Fruit fly (Drosophila melanogaster) whole organism, embryonic: ENCODE results near the gene CG7402.

Experiments
- CG13894 ChIP-seq: fragments of 200-800 bp; sonication (Bioruptor generic); optimal IDR thresholded peaks from 3 replicates; lab custom pipeline; 2018; ENCODE audit warnings: missing biosample characterization, mild to moderate bottlenecking, missing genetic modification characterization, moderate library complexity
- CG15514 ChIP-seq: fragments of 200-800 bp; sonication (Bioruptor generic); optimal IDR thresholded peaks from 3 replicates; lab custom pipeline; 2017; ENCODE audit warnings: missing biosample characterization, missing genetic modification characterization, mild to moderate bottlenecking, moderate library complexity, missing genetic modification reagents
- CG1603 ChIP-seq: fragments of 200-800 bp; sonication (Bioruptor generic); optimal IDR thresholded peaks from 2 replicates; lab custom pipeline; 2019; ENCODE audit warnings: missing biosample characterization, mild to moderate bottlenecking, missing genetic modification characterization, moderate library complexity
- CG31224 ChIP-seq: fragments of 200-800 bp; sonication (Bioruptor generic); IDR thresholded peaks from 2 replicates; pipeline ENCODE4 v1.3.6; 2022; ENCODE audit warnings: missing biosample characterization, missing genetic modification characterization
- CG34422 ChIP-seq: fragments of 200-800 bp; sonication (Bioruptor generic); IDR thresholded peaks from 3 replicates; pipeline ENCODE4 v1.3.6; 2022; ENCODE audit warnings: missing biosample characterization, missing genetic modification characterization
- Dll ChIP-seq: fragments of 200-800 bp; sonication (Bioruptor generic); IDR thresholded peaks from 4 replicates; pipeline ENCODE4 v1.3.6; 2022; ENCODE audit warnings: missing biosample characterization, missing genetic modification characterization; ENCODE audit not compliant: partially characterized antibody
- Fer3 ChIP-seq: fragments of 200-800 bp; sonication (Bioruptor generic); optimal IDR thresholded peaks from 2 replicates; lab custom pipeline; 2018; ENCODE audit warnings: missing biosample characterization, mild to moderate bottlenecking, missing genetic modification characterization, moderate library complexity
- Gsc ChIP-seq: fragments of 200-800 bp; sonication (Bioruptor generic); IDR thresholded peaks from 2 replicates; pipeline ENCODE4 v1.3.6; 2022; ENCODE audit warnings: missing biosample characterization, missing genetic modification characterization
- Med ChIP-seq: fragments of 200-800 bp; sonication (Bioruptor generic); peaks from one replicate; lab custom pipeline; 2016; ENCODE audit warnings: missing biosample characterization, missing genetic modification characterization, mild to moderate bottlenecking, inconsistent platforms, moderate library complexity
- cwo ChIP-seq: fragments of 200-800 bp; sonication (Bioruptor generic); optimal IDR thresholded peaks from 3 replicates; lab custom pipeline; 2017; ENCODE audit warnings: missing biosample characterization, missing genetic modification characterization, mild to moderate bottlenecking, moderate library complexity, missing genetic modification reagents
- sens ChIP-seq: fragments of 200-800 bp; sonication (Bioruptor generic); peaks from one replicate; lab custom pipeline; 2016; ENCODE audit warnings: missing biosample characterization, missing genetic modification characterization
- wor ChIP-seq: fragments of 200-800 bp; sonication (Bioruptor generic); IDR thresholded peaks from 2 replicates; pipeline ENCODE4 v1.3.6; 2022; ENCODE audit warnings: missing biosample characterization, missing genetic modification characterization

Gene CG7402

DNA sequence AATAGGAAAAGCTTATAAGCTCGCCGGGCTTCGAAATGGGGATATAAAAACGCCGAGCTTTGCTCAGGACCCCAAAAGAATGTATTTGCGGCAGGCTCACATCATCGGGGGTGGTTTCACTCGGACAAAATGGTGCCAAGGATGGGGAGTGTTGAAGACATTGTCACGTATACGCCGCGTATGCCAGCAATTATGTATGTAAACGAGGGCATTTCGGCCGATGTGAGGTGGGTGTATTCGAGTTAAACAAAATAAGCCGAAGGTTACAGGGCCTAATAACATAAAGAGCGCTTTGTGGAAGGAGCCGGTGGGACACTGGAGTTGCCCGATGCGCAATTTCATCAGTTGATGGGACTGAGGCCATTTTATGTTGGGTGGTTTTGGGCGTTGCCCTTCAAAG lies 53.5 kb downstream of the CG7402 start (continued):
- TF ChIP-seq CG34422, result no peak
- no peak for TF ChIP-seq cwo (GFP tag; lab: Kevin White, UChicago)
- TF ChIP-seq sens (GFP tag; lab: Kevin White, UChicago), result peak; percentile 14
- peak; percentile 4 for TF ChIP-seq Med (GFP tag; lab: Kevin White, UChicago)
- TF ChIP-seq CG31224, result no peak
- peak; percentile 57 for TF ChIP-seq CG13894 (tag; lab: Kevin White, UChicago)
- no peak for TF ChIP-seq CG1603 (tag; lab: Kevin White, UChicago)
- TF ChIP-seq wor (GFP tag; lab: Robert Waterston, UW), result no peak
- no peak for TF ChIP-seq Dll (GFP tag; lab: Robert Waterston, UW)
- no peak for TF ChIP-seq CG15514 (GFP tag; lab: Kevin White, UChicago)
- TF ChIP-seq Fer3 (tag; lab: Kevin White, UChicago), result no peak
- no peak for TF ChIP-seq Gsc
